Fruit fly (Drosophila melanogaster) whole organism, prepupa: ENCODE results near the gene CG10638.

Experiments used
- Blimp-1 ChIP-seq: fragments of 200-800 bp; sonication (Bioruptor generic); optimal IDR thresholded peaks from 3 replicates; lab custom pipeline; 2017; ENCODE audit warnings: missing biosample characterization, missing genetic modification characterization, mild to moderate bottlenecking, moderate library complexity, missing genetic modification reagents
- CG10631 ChIP-seq: fragments of 200-800 bp; sonication (Bioruptor generic); optimal IDR thresholded peaks from 2 replicates; lab custom pipeline; 2016; ENCODE audit warnings: missing biosample characterization, missing genetic modification characterization
- CG10669 ChIP-seq: fragments of 200-800 bp; sonication (Bioruptor generic); optimal IDR thresholded peaks from 3 replicates; lab custom pipeline; 2018; ENCODE audit warnings: missing biosample characterization, mild to moderate bottlenecking, missing genetic modification characterization, moderate library complexity
- CG11294 ChIP-seq: fragments of 200-800 bp; sonication (Bioruptor generic); IDR thresholded peaks from 2 replicates; pipeline ENCODE4 v1.3.6; 2022; ENCODE audit warnings: missing biosample characterization, missing genetic modification characterization
- CG11762 ChIP-seq: fragments of 200-800 bp; sonication (Bioruptor generic); optimal IDR thresholded peaks from 3 replicates; lab custom pipeline; 2016; ENCODE audit warnings: missing biosample characterization, missing genetic modification characterization; ENCODE audit not compliant: insufficient read depth
- CG15336 ChIP-seq: fragments of 200-800 bp; sonication (Bioruptor generic); IDR thresholded peaks from 2 replicates; pipeline ENCODE4 v1.3.6; 2022; ENCODE audit warnings: missing biosample characterization, missing genetic modification characterization
- CG16779 ChIP-seq: fragments of 200-800 bp; sonication (Bioruptor generic); optimal IDR thresholded peaks from 3 replicates; lab custom pipeline; 2017; ENCODE audit warnings: missing biosample characterization, mild to moderate bottlenecking, missing genetic modification characterization
- CG3032 ChIP-seq: fragments of 200-800 bp; optimal IDR thresholded peaks from 2 replicates; lab custom pipeline; 2019; ENCODE audit warnings: missing biosample characterization, mild to moderate bottlenecking, missing genetic modification characterization, moderate library complexity
- CG31627 ChIP-seq: fragments of 200-800 bp; sonication (Bioruptor generic); optimal IDR thresholded peaks from 3 replicates; lab custom pipeline; 2016; ENCODE audit warnings: missing biosample characterization, missing genetic modification characterization
- CG32006 ChIP-seq: fragments of 200-800 bp; sonication (Bioruptor generic); optimal IDR thresholded peaks from 3 replicates; lab custom pipeline; 2017; ENCODE audit warnings: missing biosample characterization, mild to moderate bottlenecking, missing genetic modification characterization
- CG3919 ChIP-seq: fragments of 200-800 bp; sonication (Bioruptor generic); optimal IDR thresholded peaks from 3 replicates; lab custom pipeline; 2016; ENCODE audit warnings: missing biosample characterization, missing genetic modification characterization
- CG4318 ChIP-seq: fragments of 200-800 bp; sonication (Bioruptor generic); optimal IDR thresholded peaks from 3 replicates; lab custom pipeline; 2017; ENCODE audit warnings: missing biosample characterization, mild to moderate bottlenecking, missing genetic modification characterization
- CG6163 ChIP-seq: fragments of 200-800 bp; sonication (Bioruptor generic); IDR thresholded peaks from 3 replicates; pipeline ENCODE4 v1.3.6; 2022; ENCODE audit warnings: missing biosample characterization, missing genetic modification characterization
- CG6276 ChIP-seq: fragments of 200-800 bp; sonication (Bioruptor generic); optimal IDR thresholded peaks from 2 replicates; lab custom pipeline; 2017; ENCODE audit warnings: missing biosample characterization, mild to moderate bottlenecking, missing genetic modification characterization
- CG6792 ChIP-seq: fragments of 200-800 bp; sonication (Bioruptor generic); optimal IDR thresholded peaks from 3 replicates; lab custom pipeline; 2016; ENCODE audit warnings: missing biosample characterization, missing genetic modification characterization
- CG6808 ChIP-seq: fragments of 200-800 bp; sonication (Bioruptor generic); optimal IDR thresholded peaks from 3 replicates; lab custom pipeline; 2017; ENCODE audit warnings: missing biosample characterization, missing genetic modification characterization, mild to moderate bottlenecking, moderate library complexity, missing genetic modification reagents
- CG6854 ChIP-seq: fragments of 200-800 bp; sonication (Bioruptor generic); optimal IDR thresholded peaks from 2 replicates; lab custom pipeline; 2017; ENCODE audit warnings: missing biosample characterization, mild to moderate bottlenecking, missing genetic modification characterization
- CG7368 ChIP-seq: fragments of 200-800 bp; sonication (Bioruptor generic); optimal IDR thresholded peaks from 3 replicates; lab custom pipeline; 2016; ENCODE audit warnings: missing biosample characterization, missing genetic modification characterization
- CG8119 ChIP-seq: fragments of 200-800 bp; sonication (Bioruptor generic); IDR thresholded peaks from 3 replicates; pipeline ENCODE4 v1.3.6; 2022; ENCODE audit warnings: missing biosample characterization, missing genetic modification characterization
- CG8632 ChIP-seq: fragments of 200-800 bp; sonication (Bioruptor generic); optimal IDR thresholded peaks from 3 replicates; lab custom pipeline; 2016; ENCODE audit warnings: missing biosample characterization, missing genetic modification characterization
- CG9139 ChIP-seq: fragments of 200-800 bp; sonication (Bioruptor generic); optimal IDR thresholded peaks from 3 replicates; lab custom pipeline; 2017; ENCODE audit warnings: missing biosample characterization, mild to moderate bottlenecking, missing genetic modification characterization
- Eip75B ChIP-seq: fragments of 200-800 bp; sonication (Bioruptor generic); optimal IDR thresholded peaks from 3 replicates; lab custom pipeline; 2016; ENCODE audit warnings: missing biosample characterization, missing genetic modification characterization
- Eip93F ChIP-seq: fragments of 200-800 bp; sonication (Bioruptor generic); optimal IDR thresholded peaks from 2 replicates; lab custom pipeline; 2016; ENCODE audit warnings: missing biosample characterization, mild to moderate bottlenecking, missing genetic modification characterization
- Ets21C ChIP-seq: fragments of 200-800 bp; sonication (Bioruptor generic); optimal IDR thresholded peaks from 3 replicates; lab custom pipeline; 2016; ENCODE audit warnings: missing biosample characterization, missing genetic modification characterization
- Ets96B ChIP-seq: fragments of 200-800 bp; optimal IDR thresholded peaks from 2 replicates; lab custom pipeline; 2019; ENCODE audit warnings: missing biosample characterization, mild to moderate bottlenecking, missing genetic modification characterization, moderate library complexity
- Gug ChIP-seq: fragments of 200-800 bp; sonication (Bioruptor generic); IDR thresholded peaks from 2 replicates; pipeline ENCODE4 v1.3.6; 2022; ENCODE audit warnings: missing biosample characterization, missing genetic modification characterization
- Hr38 ChIP-seq: sonication (Bioruptor generic); optimal IDR thresholded peaks from 2 replicates; lab custom pipeline; 2016; ENCODE audit warnings: missing biosample characterization, missing genetic modification characterization
- Hr39 ChIP-seq: fragments of 200-800 bp; sonication (Bioruptor generic); optimal IDR thresholded peaks from 2 replicates; lab custom pipeline; 2016; ENCODE audit warnings: missing biosample characterization, missing genetic modification characterization
- Lpt ChIP-seq: fragments of 200-800 bp; sonication (Bioruptor generic); optimal IDR thresholded peaks from 3 replicates; lab custom pipeline; 2016; ENCODE audit warnings: missing biosample characterization, missing genetic modification characterization
- Met ChIP-seq: fragments of 200-800 bp; sonication (Bioruptor generic); optimal IDR thresholded peaks from 3 replicates; lab custom pipeline; 2016; ENCODE audit warnings: missing biosample characterization, missing genetic modification characterization
- Smox ChIP-seq: fragments of 200-800 bp; sonication (Bioruptor generic); optimal IDR thresholded peaks from 3 replicates; lab custom pipeline; 2016; ENCODE audit warnings: missing biosample characterization, missing genetic modification characterization
- Sox102F ChIP-seq: fragments of 200-800 bp; sonication (Bioruptor generic); optimal IDR thresholded peaks from 2 replicates; lab custom pipeline; 2016; ENCODE audit warnings: missing biosample characterization, mild to moderate bottlenecking, missing genetic modification characterization
- Sox14 ChIP-seq: fragments of 200-800 bp; sonication (Bioruptor generic); optimal IDR thresholded peaks from 3 replicates; lab custom pipeline; 2016; ENCODE audit warnings: missing biosample characterization, missing genetic modification characterization
- Sox15 ChIP-seq: fragments of 200-800 bp; sonication (Bioruptor generic); optimal IDR thresholded peaks from 3 replicates; lab custom pipeline; 2016; ENCODE audit warnings: missing biosample characterization, missing genetic modification characterization
- acj6 ChIP-seq: fragments of 200-800 bp; sonication (Bioruptor generic); optimal IDR thresholded peaks from 3 replicates; lab custom pipeline; 2016; ENCODE audit warnings: missing biosample characterization, missing genetic modification characterization
- cyc ChIP-seq: fragments of 200-800 bp; sonication (Bioruptor generic); optimal IDR thresholded peaks from 3 replicates; lab custom pipeline; 2016; ENCODE audit warnings: missing biosample characterization, missing genetic modification characterization
- dsx ChIP-seq: fragments of 200-800 bp; optimal IDR thresholded peaks from 3 replicates; lab custom pipeline; 2019; ENCODE audit warnings: missing biosample characterization, mild to moderate bottlenecking, missing genetic modification characterization, moderate library complexity; ENCODE audit not compliant: poor library complexity, severe bottlenecking
- esn ChIP-seq: fragments of 200-800 bp; sonication (Bioruptor generic); optimal IDR thresholded peaks from 2 replicates; lab custom pipeline; 2016; ENCODE audit warnings: missing biosample characterization, mild to moderate bottlenecking, missing genetic modification characterization, moderate library complexity
- fd59A ChIP-seq: fragments of 200-800 bp; sonication (Bioruptor generic); optimal IDR thresholded peaks from 2 replicates; lab custom pipeline; 2017; ENCODE audit warnings: missing biosample characterization, mild to moderate bottlenecking, missing genetic modification characterization, missing genetic modification reagents
- fd85E ChIP-seq: fragments of 200-800 bp; sonication (Bioruptor generic); optimal IDR thresholded peaks from 3 replicates; lab custom pipeline; 2016; ENCODE audit warnings: missing biosample characterization, missing genetic modification characterization
- lz ChIP-seq: fragments of 200-800 bp; sonication (Bioruptor generic); optimal IDR thresholded peaks from 3 replicates; lab custom pipeline; 2016; ENCODE audit warnings: missing biosample characterization, missing genetic modification characterization
- pdm3 ChIP-seq: fragments of 200-800 bp; sonication (Bioruptor generic); optimal IDR thresholded peaks from 3 replicates; lab custom pipeline; 2016; ENCODE audit warnings: missing biosample characterization, missing genetic modification characterization
- spab ChIP-seq: fragments of 200-800 bp; sonication (Bioruptor generic); optimal IDR thresholded peaks from 2 replicates; lab custom pipeline; 2017; ENCODE audit warnings: missing biosample characterization, mild to moderate bottlenecking, missing genetic modification characterization, missing genetic modification reagents
- ss ChIP-seq, 2 experiments: fragments of 200-800 bp; sonication (Bioruptor generic); optimal IDR thresholded peaks; 2 replicates in 1 of 2; 3 replicates in 1 of 2; lab custom pipeline; 2017 to 2018; ENCODE audit warnings: mild to moderate bottlenecking in 2 of 2, missing biosample characterization in 2 of 2, missing genetic modification characterization in 2 of 2, moderate library complexity in 1 of 2
- vri ChIP-seq: fragments of 200-800 bp; sonication (Bioruptor generic); optimal IDR thresholded peaks from 3 replicates; lab custom pipeline; 2016; ENCODE audit warnings: missing biosample characterization, mild to moderate bottlenecking, missing genetic modification characterization

CG10638 gene

dm6 chr3L:12495312-12495725, 5.8 kb downstream of the CG10638 start (continued):
- TF ChIP-seq Ets21C (GFP tag; lab: Kevin White, UChicago) (peak; percentile 83), CG3032 (tag; lab: Kevin White, UChicago) (peak; percentile 86), fd85E (peak; percentile 33), CG8119 (GFP tag; lab: Robert Waterston, UW) (peak; percentile 90), CG10669 (GFP tag; lab: Kevin White, UChicago) (peak; percentile 81), CG9139 (GFP tag; lab: Kevin White, UChicago) (peak; percentile 78), vri (peak; percentile 84), CG3919 (GFP tag; lab: Kevin White, UChicago) (peak; percentile 89)

dm6 chr3L:12494273-12494672, 6.8 kb downstream of the CG10638 start:
- TF ChIP-seq Hr39 (GFP tag; lab: Kevin White, UChicago) (no peak), dsx (GFP tag; lab: Kevin White, UChicago) (no peak), CG6792 (GFP tag; lab: Kevin White, UChicago) (no peak), CG3919 (GFP tag; lab: Kevin White, UChicago) (no peak), fd85E (no peak), Lpt (no peak), CG6163 (GFP tag; lab: Robert Waterston, UW) (0 out of 3 replicates have a peak, but pooled peaks have one; percentile 18), CG8632 (GFP tag; lab: Kevin White, UChicago) (no peak), Ets96B (tag; lab: Kevin White, UChicago) (no peak)

dm6 chr3L:12490418-12491035, 10.6 kb downstream of the CG10638 start, which contains the start of gene CG10660:
Gene CG10660 (minus strand): TSS chr3L:12490676.
- TF ChIP-seq CG16779 (tag; lab: Kevin White, UChicago) (peak; percentile 88), CG31627 (GFP tag; lab: Kevin White, UChicago) (peak; percentile 88), Sox15 (GFP tag; lab: Kevin White, UChicago) (peak; percentile 80), pdm3 (GFP tag; lab: Kevin White, UChicago) (peak; percentile 94), CG6276 (peak; percentile 94), Smox (GFP tag; lab: Kevin White, UChicago) (peak; percentile 90), dsx (GFP tag; lab: Kevin White, UChicago) (peak; percentile 78), Ets21C (GFP tag; lab: Kevin White, UChicago) (peak; percentile 77), CG6854 (GFP tag; lab: Kevin White, UChicago) (peak; percentile 77), spab (peak; percentile 78), CG32006 (peak; percentile 95), Eip93F (peak; percentile 66), lz (GFP tag; lab: Kevin White, UChicago) (peak; percentile 92), CG8632 (GFP tag; lab: Kevin White, UChicago) (peak; percentile 90), CG15336 (GFP tag; lab: Robert Waterston, UW) (peak; percentile 97), CG3919 (GFP tag; lab: Kevin White, UChicago) (peak; percentile 94), Blimp-1 (GFP tag; lab: Kevin White, UChicago) (peak; percentile 65), CG4318 (GFP tag; lab: Kevin White, UChicago) (peak; percentile 84), Hr39 (GFP tag; lab: Kevin White, UChicago) (peak; percentile 85), esn (GFP tag; lab: Kevin White, UChicago) (peak; percentile 95), Met (GFP tag; lab: Kevin White, UChicago) (peak; percentile 93), CG10631 (GFP tag; lab: Kevin White, UChicago) (peak; percentile 91), CG6808 (GFP tag; lab: Kevin White, UChicago) (peak; percentile 75), CG11294 (GFP tag; lab: Robert Waterston, UW) (peak; percentile 90), Gug (peak; percentile 93), fd59A (GFP tag; lab: Kevin White, UChicago) (peak; percentile 80), CG3032 (tag; lab: Kevin White, UChicago) (peak; percentile 72), ss (GFP tag; optimal IDR thresholded peaks at IDR 0.05; lab: Kevin White, UChicago) (peak; percentile 67 to 78), CG8119 (GFP tag; lab: Robert Waterston, UW) (peak; percentile 96), Sox14 (peak; percentile 93), acj6 (peak; percentile 93), vri (peak; percentile 91), Eip75B (peak; percentile 92), Sox102F (GFP tag; lab: Kevin White, UChicago) (peak; percentile 91), Hr38 (no peak), cyc (GFP tag; lab: Kevin White, UChicago) (peak; percentile 88), CG7368 (GFP tag; lab: Kevin White, UChicago) (peak; percentile 82), CG11762 (GFP tag; lab: Kevin White, UChicago) (peak; percentile 87)
